Worm (Caenorhabditis elegans) whole organism, midembryonic: Measurements from ENCODE around the gene cyp-25A4.

Experiments used
- T22C8.4 ChIP-seq: fragments of 200-800 bp; sonication (Bioruptor generic); IDR thresholded peaks from 2 replicates; pipeline ENCODE4 v1.3.6; 2022; ENCODE audit warnings: missing genetic modification characterization, missing compliant biosample characterization
- cog-1 ChIP-seq: sonication (generic microtip); optimal IDR thresholded peaks from 2 replicates; lab custom pipeline; 2016; ENCODE audit warnings: missing genetic modification characterization, missing compliant biosample characterization
- flt-1 ChIP-seq: fragments of 200-800 bp; sonication (Bioruptor generic); IDR thresholded peaks from 2 replicates; pipeline ENCODE4 v1.3.6; 2022; ENCODE audit warnings: missing genetic modification characterization, missing compliant biosample characterization
- klf-2 ChIP-seq: fragments of 200-800 bp; sonication (Bioruptor generic); conservative IDR thresholded peaks from 2 replicates; pipeline ENCODE4 v1.3.6; 2022; ENCODE audit warnings: missing genetic modification reagents, missing genetic modification characterization, missing compliant biosample characterization
- med-1 ChIP-seq: sonication (generic microtip); optimal IDR thresholded peaks from 2 replicates; lab custom pipeline; 2017; ENCODE audit warnings: missing genetic modification characterization, mild to moderate bottlenecking, missing compliant biosample characterization, antibody characterized with exemption, missing genetic modification reagents; ENCODE audit not compliant: insufficient read depth
- ref-1 ChIP-seq: fragments of 200-800 bp; sonication (Bioruptor generic); conservative IDR thresholded peaks from 2 replicates; pipeline ENCODE4 v1.3.6; 2022; ENCODE audit warnings: missing genetic modification reagents, missing genetic modification characterization, missing compliant biosample characterization
- tab-1 ChIP-seq: fragments of 200-800 bp; sonication (Bioruptor generic); IDR thresholded peaks from 2 replicates; pipeline ENCODE4 v1.3.6; 2022; ENCODE audit warnings: missing genetic modification characterization, missing compliant biosample characterization
- ztf-23 ChIP-seq: fragments of 200-800 bp; sonication (Bioruptor generic); IDR thresholded peaks from 2 replicates; pipeline ENCODE4 v1.3.6; 2022; ENCODE audit warnings: missing genetic modification reagents, missing genetic modification characterization, missing compliant biosample characterization
- ztf-29 ChIP-seq: fragments of 200-800 bp; sonication (Bioruptor generic); IDR thresholded peaks from 2 replicates; pipeline ENCODE4 v1.3.6; 2022; ENCODE audit warnings: missing genetic modification reagents, missing genetic modification characterization, missing compliant biosample characterization

cyp-25A4 gene

ce11 chrIII:3832291-3832690 lies 19.6 kb downstream of the cyp-25A4 start, which contains the start of gene cyp-25A1:
Gene cyp-25A1, plus strand, starts transcription at chrIII:3832591.
- no peak for TF ChIP-seq cog-1 (tag; lab: Kevin White, UChicago)
- no peak for TF ChIP-seq flt-1 (GFP tag; lab: Robert Waterston, UW)
- TF ChIP-seq klf-2 (GFP tag; lab: Robert Waterston, UW): no peak
- TF ChIP-seq ref-1: no peak
- no peak for TF ChIP-seq tab-1 (GFP tag; lab: Robert Waterston, UW)
- TF ChIP-seq med-1: no peak
- no peak for TF ChIP-seq T22C8.4 (GFP tag; lab: Robert Waterston, UW)

- no peak for TF ChIP-seq ref-1
- TF ChIP-seq flt-1 (GFP tag; lab: Robert Waterston, UW): no peak
- TF ChIP-seq med-1: no peak
- TF ChIP-seq ztf-29 (GFP tag; lab: Robert Waterston, UW): no peak
- TF ChIP-seq ztf-23 (GFP tag; lab: Robert Waterston, UW): no peak
- TF ChIP-seq cog-1 (tag; lab: Kevin White, UChicago): no peak
- TF ChIP-seq T22C8.4 (GFP tag; lab: Robert Waterston, UW): no peak
These were observed 20.1 kb downstream of the cyp-25A4 start for ce11 chrIII:3831798-3832197.

- TF ChIP-seq med-1: no peak
- TF ChIP-seq ztf-29 (GFP tag; lab: Robert Waterston, UW): no peak
- no peak for TF ChIP-seq ztf-23 (GFP tag; lab: Robert Waterston, UW)
- TF ChIP-seq cog-1 (tag; lab: Kevin White, UChicago): no peak
- no peak for TF ChIP-seq T22C8.4 (GFP tag; lab: Robert Waterston, UW)
- no peak for TF ChIP-seq tab-1 (GFP tag; lab: Robert Waterston, UW)
- no peak for TF ChIP-seq ref-1
- no peak for TF ChIP-seq klf-2 (GFP tag; lab: Robert Waterston, UW)
- TF ChIP-seq flt-1 (GFP tag; lab: Robert Waterston, UW): no peak
These were observed 20.5 kb downstream of the cyp-25A4 start, which contains the start of gene C36A4.10 for ce11 chrIII:3831381-3831780. Gene C36A4.10, minus strand, starts transcription at chrIII:3831481.

ce11 chrIII:3829105-3829504 lies 22.8 kb downstream of the cyp-25A4 start, which contains the start of gene cnnm-5:
Gene cnnm-5, minus strand, starts transcription at chrIII:3829205.
- TF ChIP-seq ref-1 (no peak), tab-1 (GFP tag; lab: Robert Waterston, UW) (no peak)

ce11 chrIII:3821969-3822453 lies 29.9 kb downstream of the cyp-25A4 start, which contains the start of gene amx-1:
Gene amx-1, plus strand, starts transcription at chrIII:3822403.
- TF ChIP-seq T22C8.4 (GFP tag; lab: Robert Waterston, UW): no peak

ce11 chrIII:3820134-3820533 lies 31.7 kb downstream of the cyp-25A4 start:
- TF ChIP-seq ztf-23 (GFP tag; lab: Robert Waterston, UW) (peak; percentile 45; the same call in 1 of the 2 replicates), klf-2 (GFP tag; lab: Robert Waterston, UW) (no peak), cog-1 (tag; lab: Kevin White, UChicago) (peak; percentile 46), tab-1 (GFP tag; lab: Robert Waterston, UW) (0 out of 2 replicates have a peak, but pooled peaks have one; percentile 28)

- TF ChIP-seq T22C8.4 (GFP tag; lab: Robert Waterston, UW) (no peak), flt-1 (GFP tag; lab: Robert Waterston, UW) (no peak), tab-1 (GFP tag; lab: Robert Waterston, UW) (no peak), ztf-29 (GFP tag; lab: Robert Waterston, UW) (no peak), ztf-23 (GFP tag; lab: Robert Waterston, UW) (no peak), cog-1 (tag; lab: Kevin White, UChicago) (no peak), klf-2 (GFP tag; lab: Robert Waterston, UW) (no peak), med-1 (no peak), ref-1 (no peak)
These were observed 32.3 kb downstream of the cyp-25A4 start, which contains the start of gene dpy-27 for ce11 chrIII:3819579-3819978. Gene dpy-27, minus strand, starts transcription at chrIII:3819679.

ce11 chrIII:3814421-3814820 lies 37.5 kb downstream of the cyp-25A4 start:
- no peak for TF ChIP-seq klf-2 (GFP tag; lab: Robert Waterston, UW)
- TF ChIP-seq med-1: no peak
- no peak for TF ChIP-seq tab-1 (GFP tag; lab: Robert Waterston, UW)
- no peak for TF ChIP-seq ref-1
- TF ChIP-seq ztf-23 (GFP tag; lab: Robert Waterston, UW): no peak
- no peak for TF ChIP-seq ztf-29 (GFP tag; lab: Robert Waterston, UW)
- TF ChIP-seq T22C8.4 (GFP tag; lab: Robert Waterston, UW): no peak
- TF ChIP-seq cog-1 (tag; lab: Kevin White, UChicago): no peak
- no peak for TF ChIP-seq flt-1 (GFP tag; lab: Robert Waterston, UW)

- no peak for TF ChIP-seq flt-1 (GFP tag; lab: Robert Waterston, UW)
- no peak for TF ChIP-seq med-1
- TF ChIP-seq ref-1: no peak
- no peak for TF ChIP-seq T22C8.4 (GFP tag; lab: Robert Waterston, UW)
- TF ChIP-seq klf-2 (GFP tag; lab: Robert Waterston, UW): no peak
- TF ChIP-seq ztf-23 (GFP tag; lab: Robert Waterston, UW): no peak
- TF ChIP-seq ztf-29 (GFP tag; lab: Robert Waterston, UW): no peak
- no peak for TF ChIP-seq tab-1 (GFP tag; lab: Robert Waterston, UW)
- TF ChIP-seq cog-1 (tag; lab: Kevin White, UChicago): no peak
These were observed 39.4 kb downstream of the cyp-25A4 start for ce11 chrIII:3812369-3812993.

ce11 chrIII:3811375-3811924 lies 40.4 kb downstream of the cyp-25A4 start:
- TF ChIP-seq klf-2 (GFP tag; lab: Robert Waterston, UW) (no peak), ztf-23 (GFP tag; lab: Robert Waterston, UW) (no peak), med-1 (no peak), T22C8.4 (GFP tag; lab: Robert Waterston, UW) (no peak)
